Fruit fly (Drosophila melanogaster): ENCODE data around the gene CG12795.
A peak's percentile ranks its signal among the peaks of the same experiment; 100 is the strongest.

The CG12795 gene

dm6 chr2L:3472242-3472641, 20.0 kb downstream of the CG12795 start, which contains the start of gene Pgant4 (continued):
- TF ChIP-seq amos (GFP tag; IDR thresholded peaks at IDR 0.05; ENCODE audit: partially characterized antibody): peak; percentile 28; the same call in 1 of the 2 replicates
- peak; percentile 31 for TF ChIP-seq bcd (GFP tag; optimal IDR thresholded peaks at IDR 0.05)
- no peak for TF ChIP-seq CG8388 (GFP tag; optimal IDR thresholded peaks at IDR 0.05)
- peak; percentile 76 for TF ChIP-seq vvl (GFP tag; IDR thresholded peaks at IDR 0.05)
- TF ChIP-seq danr (GFP tag; IDR thresholded peaks at IDR 0.05): no peak
- TF ChIP-seq crc (GFP tag; optimal IDR thresholded peaks at IDR 0.05): no peak
- TF ChIP-seq Xbp1 (GFP tag; optimal IDR thresholded peaks at IDR 0.05): peak; percentile 80
- TF ChIP-seq Atf3 (GFP tag; optimal IDR thresholded peaks at IDR 0.05): peak; percentile 15
- no peak for TF ChIP-seq CG6272 (GFP tag; IDR thresholded peaks at IDR 0.05)
- no peak for TF ChIP-seq fd64A (GFP tag; optimal IDR thresholded peaks at IDR 0.05)
- peak; percentile 33 for TF ChIP-seq pnt (GFP tag; optimal IDR thresholded peaks at IDR 0.05)
- TF ChIP-seq Hmx (GFP tag; optimal IDR thresholded peaks at IDR 0.05): no peak
- peak; percentile 23 for TF ChIP-seq CHES-1-like (GFP tag; optimal IDR thresholded peaks at IDR 0.05)
- TF ChIP-seq CG5180 (GFP tag; optimal IDR thresholded peaks at IDR 0.05): no peak
- no peak for TF ChIP-seq lab (GFP tag; optimal IDR thresholded peaks at IDR 0.05)
- TF ChIP-seq Hr3 (GFP tag; optimal IDR thresholded peaks at IDR 0.05): peak; percentile 57
- peak; percentile 53 for TF ChIP-seq CG1603 (tag; optimal IDR thresholded peaks at IDR 0.05)
- no peak; the same call in 2 of the 3 replicates for TF ChIP-seq CG11560 (tag; IDR thresholded peaks at IDR 0.05)
- no peak for TF ChIP-seq pros (GFP tag; optimal IDR thresholded peaks at IDR 0.05)
- no peak for TF ChIP-seq CG6683 (GFP tag; optimal IDR thresholded peaks at IDR 0.05)
- TF ChIP-seq ttk (GFP tag; IDR thresholded peaks at IDR 0.05): peak; percentile 46; the same call in 1 of the 2 replicates
- no peak for TF ChIP-seq CG18476 (GFP tag; optimal IDR thresholded peaks at IDR 0.05)
- TF ChIP-seq ase (GFP tag; IDR thresholded peaks at IDR 0.05): peak; percentile 52; the same call in 1 of the 3 replicates
- no peak for TF ChIP-seq CG10462 (GFP tag; optimal IDR thresholded peaks at IDR 0.05)
- no peak for TF ChIP-seq CG8924 (tag; optimal IDR thresholded peaks at IDR 0.05)
- peak; percentile 76 for TF ChIP-seq CG34422 (GFP tag; IDR thresholded peaks at IDR 0.05)
- TF ChIP-seq Meics (GFP tag; optimal IDR thresholded peaks at IDR 0.05): peak; percentile 61
- TF ChIP-seq CG11398 (GFP tag; optimal IDR thresholded peaks at IDR 0.05): no peak
- TF ChIP-seq CG4360 (GFP tag; IDR thresholded peaks at IDR 0.05): no peak
- peak; percentile 83 for TF ChIP-seq Med (GFP tag)
- TF ChIP-seq E2f1 (GFP tag; IDR thresholded peaks at IDR 0.05): peak; percentile 49; the same call in 1 of the 2 replicates
- no peak for TF ChIP-seq sim (GFP tag; IDR thresholded peaks at IDR 0.05)
- no peak for TF ChIP-seq trh (GFP tag; optimal IDR thresholded peaks at IDR 0.05)
- TF ChIP-seq scrt (GFP tag; optimal IDR thresholded peaks at IDR 0.05): no peak
- 0 out of 3 replicates have a peak, but pooled peaks have one; percentile 28 for TF ChIP-seq CG6175 (GFP tag; IDR thresholded peaks at IDR 0.05)
- no peak for TF ChIP-seq Lim3 (GFP tag; IDR thresholded peaks at IDR 0.05)
- no peak for TF ChIP-seq CG33557 (GFP tag; optimal IDR thresholded peaks at IDR 0.05)
- no peak for TF ChIP-seq tx (GFP tag; optimal IDR thresholded peaks at IDR 0.05)
- peak; percentile 46 for TF ChIP-seq slp2 (GFP tag; optimal IDR thresholded peaks at IDR 0.05)
- TF ChIP-seq CG17802 (tag; optimal IDR thresholded peaks at IDR 0.05): no peak
- TF ChIP-seq Scr (GFP tag; IDR thresholded peaks at IDR 0.05; ENCODE audit: partially characterized antibody): no peak
- no peak for TF ChIP-seq CG15479 (GFP tag; optimal IDR thresholded peaks at IDR 0.05)
- peak; percentile 79; the same call in 2 of the 3 replicates for TF ChIP-seq Mrtf (GFP tag; IDR thresholded peaks at IDR 0.05)
- TF ChIP-seq CG6854 (GFP tag; optimal IDR thresholded peaks at IDR 0.05): no peak
- TF ChIP-seq Gsc (GFP tag; IDR thresholded peaks at IDR 0.05): no peak; the same call in 1 of the 2 replicates
- TF ChIP-seq mld (GFP tag; IDR thresholded peaks at IDR 0.05; ENCODE audit: partially characterized antibody): no peak
- TF ChIP-seq cg (GFP tag; optimal IDR thresholded peaks at IDR 0.05): no peak
- peak; percentile 56 for TF ChIP-seq CG15696 (tag; optimal IDR thresholded peaks at IDR 0.05)
- TF ChIP-seq HLH3B (GFP tag; IDR thresholded peaks at IDR 0.05): peak; percentile 56; the same call in 1 of the 2 replicates
- TF ChIP-seq CG6654 (GFP tag; optimal IDR thresholded peaks at IDR 0.05): no peak
- TF ChIP-seq CG13624 (GFP tag; optimal IDR thresholded peaks at IDR 0.05): peak; percentile 33
